Worm (Caenorhabditis elegans) whole organism, L2 larva: ENCODE results near the gene fut-1.

Experiments
- alr-1 ChIP-seq: fragments of 150-350 bp; optimal IDR thresholded peaks from 2 replicates; lab custom pipeline; 2014; ENCODE audit warnings: missing biosample characterization, missing genetic modification characterization
- ama-1 ChIP-seq: fragments of 150-350 bp; optimal IDR thresholded peaks from 2 replicates; lab custom pipeline; 2018; ENCODE audit warnings: inconsistent platforms
- nhr-12 ChIP-seq: fragments of 150-350 bp; optimal IDR thresholded peaks from 2 replicates; lab custom pipeline; 2014; ENCODE audit warnings: missing biosample characterization, missing genetic modification characterization
- nhr-21 ChIP-seq: fragments of 150-350 bp; optimal IDR thresholded peaks from 2 replicates; lab custom pipeline; 2014; ENCODE audit warnings: missing biosample characterization, missing genetic modification characterization
- snpc-4 ChIP-seq: fragments of 150-350 bp; optimal IDR thresholded peaks from 2 replicates; lab custom pipeline; 2014; ENCODE audit warnings: missing biosample characterization, missing genetic modification characterization
- unc-62 ChIP-seq: fragments of 150-350 bp; optimal IDR thresholded peaks from 2 replicates; lab custom pipeline; 2014; ENCODE audit warnings: missing biosample characterization, missing genetic modification reagents, missing genetic modification characterization
- ztf-4 ChIP-seq: fragments of 150-350 bp; optimal IDR thresholded peaks from 2 replicates; lab custom pipeline; 2014; ENCODE audit warnings: missing biosample characterization, missing genetic modification characterization

ce11 chrII:8732339-8733100 is 26.9 kb downstream of the fut-1 start, which contains the start of gene rol-6:
- TF ChIP-seq snpc-4 (tag; lab: Kevin White, UChicago) = no peak
- no peak for TF ChIP-seq ama-1 (lab: Kevin White, UChicago)
- TF ChIP-seq unc-62 (GFP tag; lab: Kevin White, UChicago) = no peak
- peak; percentile 10 for TF ChIP-seq nhr-21
- no peak for TF ChIP-seq nhr-12
- no peak for TF ChIP-seq ztf-4 (tag; lab: Kevin White, UChicago)
- TF ChIP-seq alr-1 = no peak
